Worm (Caenorhabditis elegans) whole organism, L3 larva: ENCODE data around the gene T24C4.2.
A peak's percentile ranks its signal among the peaks of the same experiment; 100 is the strongest.

Experiments used
- R02D3.7 ChIP-seq: fragments of 150-350 bp; optimal IDR thresholded peaks from 2 replicates; lab custom pipeline; 2014; ENCODE audit warnings: missing biosample characterization, missing genetic modification characterization
- ZK546.5 ChIP-seq: sonication (generic microtip); optimal IDR thresholded peaks from 2 replicates; lab custom pipeline; 2017; ENCODE audit warnings: missing biosample characterization, missing genetic modification characterization
- aly-2 ChIP-seq: fragments of 150-350 bp; optimal IDR thresholded peaks from 2 replicates; lab custom pipeline; 2014; ENCODE audit warnings: missing biosample characterization, missing genetic modification characterization
- ama-1 ChIP-seq: fragments of 150-350 bp; optimal IDR thresholded peaks from 2 replicates; lab custom pipeline; 2018
- ceh-16 ChIP-seq: sonication (generic microtip); optimal IDR thresholded peaks from 2 replicates; lab custom pipeline; 2017; ENCODE audit warnings: missing biosample characterization, missing genetic modification characterization
- ceh-28 ChIP-seq: fragments of 150-350 bp; optimal IDR thresholded peaks from 2 replicates; lab custom pipeline; 2014; ENCODE audit warnings: missing biosample characterization, missing genetic modification reagents, missing genetic modification characterization
- ceh-82 ChIP-seq: fragments of 150-350 bp; optimal IDR thresholded peaks from 2 replicates; lab custom pipeline; 2014; ENCODE audit warnings: missing biosample characterization, missing genetic modification characterization
- ceh-9 ChIP-seq: sonication (generic microtip); optimal IDR thresholded peaks from 2 replicates; lab custom pipeline; 2018; ENCODE audit warnings: missing biosample characterization, missing genetic modification characterization
- daf-12 ChIP-seq: fragments of 150-350 bp; optimal IDR thresholded peaks from 2 replicates; lab custom pipeline; 2014; ENCODE audit warnings: missing biosample characterization, missing genetic modification reagents, missing genetic modification characterization
- egl-27 ChIP-seq: sonication (generic microtip); optimal IDR thresholded peaks from 4 replicates; lab custom pipeline; 2017; ENCODE audit warnings: missing biosample characterization, missing genetic modification reagents, missing genetic modification characterization
- egl-5 ChIP-seq: fragments of 150-350 bp; optimal IDR thresholded peaks from 2 replicates; lab custom pipeline; 2017; ENCODE audit warnings: missing biosample characterization, missing genetic modification reagents, missing genetic modification characterization, inconsistent platforms
- elt-1 ChIP-seq: fragments of 150-350 bp; optimal IDR thresholded peaks from 2 replicates; lab custom pipeline; 2014; ENCODE audit warnings: missing biosample characterization, missing genetic modification characterization
- elt-2 ChIP-seq: sonication (generic microtip); optimal IDR thresholded peaks from 2 replicates; lab custom pipeline; 2016; ENCODE audit warnings: missing genetic modification reagents, mild to moderate bottlenecking, missing genetic modification characterization, missing compliant biosample characterization
- elt-3 ChIP-seq, 3 experiments: fragments of 150-350 bp in 1 of 3; sonication (generic microtip) in 2 of 3; optimal IDR thresholded peaks; 2 replicates in 2 of 3; 4 replicates in 1 of 3; lab custom pipeline; 2014 to 2017; ENCODE audit warnings: missing biosample characterization in 3 of 3, missing genetic modification characterization in 3 of 3
- eor-1 ChIP-seq, 2 experiments: fragments of 150-350 bp; optimal IDR thresholded peaks; 2 replicates each; lab custom pipeline; 2014 to 2018; ENCODE audit warnings: missing biosample characterization in 2 of 2, missing genetic modification characterization in 2 of 2
- fkh-10 ChIP-seq: sonication (generic microtip); optimal IDR thresholded peaks from 2 replicates; lab custom pipeline; 2017; ENCODE audit warnings: missing biosample characterization, missing genetic modification reagents, missing genetic modification characterization
- fkh-2 ChIP-seq: fragments of 150-350 bp; optimal IDR thresholded peaks from 2 replicates; lab custom pipeline; 2014; ENCODE audit warnings: missing biosample characterization, missing genetic modification reagents, missing genetic modification characterization
- fos-1 ChIP-seq: fragments of 150-350 bp; optimal IDR thresholded peaks from 2 replicates; lab custom pipeline; 2014; ENCODE audit warnings: missing biosample characterization, missing genetic modification characterization
- hmg-11 ChIP-seq: sonication (generic microtip); optimal IDR thresholded peaks from 2 replicates; lab custom pipeline; 2016; ENCODE audit warnings: missing genetic modification characterization, missing compliant biosample characterization
- jun-1 ChIP-seq: fragments of 150-350 bp; optimal IDR thresholded peaks from 2 replicates; lab custom pipeline; 2014; ENCODE audit warnings: missing biosample characterization, missing genetic modification reagents, missing genetic modification characterization
- lin-15B ChIP-seq: fragments of 150-350 bp; optimal IDR thresholded peaks from 2 replicates; lab custom pipeline; 2014; ENCODE audit warnings: missing biosample characterization, missing genetic modification characterization
- lin-39 ChIP-seq: fragments of 150-350 bp; optimal IDR thresholded peaks from 2 replicates; lab custom pipeline; 2018; ENCODE audit warnings: missing biosample characterization, missing genetic modification reagents, missing genetic modification characterization
- lsy-12 ChIP-seq: sonication (generic microtip); optimal IDR thresholded peaks from 2 replicates; lab custom pipeline; 2016; ENCODE audit warnings: mild to moderate bottlenecking, missing genetic modification characterization, missing compliant biosample characterization
- mdl-1 ChIP-seq: fragments of 150-350 bp; optimal IDR thresholded peaks from 2 replicates; lab custom pipeline; 2014; ENCODE audit warnings: missing biosample characterization, missing genetic modification characterization
- mml-1 ChIP-seq: fragments of 150-350 bp; sonication (generic microtip); optimal IDR thresholded peaks from 3 replicates; lab custom pipeline; 2014; ENCODE audit warnings: missing biosample characterization, missing genetic modification characterization
- nfya-1 ChIP-seq: sonication (generic microtip); optimal IDR thresholded peaks from 2 replicates; lab custom pipeline; 2017; ENCODE audit warnings: missing genetic modification characterization, mild to moderate bottlenecking, missing compliant biosample characterization, antibody characterized with exemption, moderate library complexity; ENCODE audit not compliant: insufficient read depth
- nhr-11 ChIP-seq: fragments of 150-350 bp; optimal IDR thresholded peaks from 2 replicates; lab custom pipeline; 2014; ENCODE audit warnings: missing biosample characterization, missing genetic modification characterization
- nhr-12 ChIP-seq: fragments of 150-350 bp; optimal IDR thresholded peaks from 2 replicates; lab custom pipeline; 2014; ENCODE audit warnings: missing biosample characterization, missing genetic modification characterization
- nhr-23 ChIP-seq: fragments of 150-350 bp; optimal IDR thresholded peaks from 2 replicates; lab custom pipeline; 2014; ENCODE audit warnings: missing biosample characterization, missing genetic modification reagents, missing genetic modification characterization
- nhr-237 ChIP-seq: fragments of 150-350 bp; optimal IDR thresholded peaks from 2 replicates; lab custom pipeline; 2014; ENCODE audit warnings: missing biosample characterization, missing genetic modification characterization
- nhr-25 ChIP-seq: sonication (generic microtip); optimal IDR thresholded peaks from 2 replicates; lab custom pipeline; 2017; ENCODE audit warnings: missing biosample characterization, missing genetic modification characterization
- nhr-28 ChIP-seq: fragments of 150-350 bp; optimal IDR thresholded peaks from 2 replicates; lab custom pipeline; 2014; ENCODE audit warnings: missing biosample characterization, missing genetic modification characterization
- nhr-43 ChIP-seq: sonication (generic microtip); optimal IDR thresholded peaks from 2 replicates; lab custom pipeline; 2016; ENCODE audit warnings: mild to moderate bottlenecking, missing genetic modification characterization, missing compliant biosample characterization; ENCODE audit not compliant: poor library complexity, severe bottlenecking
- nhr-67 ChIP-seq: fragments of 150-350 bp; optimal IDR thresholded peaks from 2 replicates; lab custom pipeline; 2014; ENCODE audit warnings: missing biosample characterization, missing genetic modification characterization
- nhr-76 ChIP-seq: fragments of 150-350 bp; sonication (generic microtip); optimal IDR thresholded peaks from 5 replicates; lab custom pipeline; 2014; ENCODE audit warnings: missing biosample characterization, missing genetic modification characterization
- nhr-77 ChIP-seq: fragments of 150-350 bp; optimal IDR thresholded peaks from 2 replicates; lab custom pipeline; 2014; ENCODE audit warnings: missing biosample characterization, missing genetic modification characterization
- pha-4 ChIP-seq: fragments of 150-350 bp; optimal IDR thresholded peaks from 2 replicates; lab custom pipeline; 2014; ENCODE audit warnings: missing biosample characterization, missing genetic modification reagents, missing genetic modification characterization
- pqm-1 ChIP-seq: fragments of 150-350 bp; optimal IDR thresholded peaks from 2 replicates; lab custom pipeline; 2017; ENCODE audit warnings: missing biosample characterization, missing genetic modification characterization, inconsistent platforms
- sea-2 ChIP-seq: fragments of 150-350 bp; sonication (generic microtip); optimal IDR thresholded peaks from 4 replicates; lab custom pipeline; 2014; ENCODE audit warnings: missing biosample characterization, missing genetic modification reagents, missing genetic modification characterization
- skn-1 ChIP-seq: fragments of 150-350 bp; optimal IDR thresholded peaks from 2 replicates; lab custom pipeline; 2014; ENCODE audit warnings: missing biosample characterization, missing genetic modification characterization
- snpc-4 ChIP-seq: fragments of 150-350 bp; optimal IDR thresholded peaks from 2 replicates; lab custom pipeline; 2014; ENCODE audit warnings: missing biosample characterization, missing genetic modification characterization
- tbx-2 ChIP-seq: sonication (generic microtip); optimal IDR thresholded peaks from 2 replicates; lab custom pipeline; 2016; ENCODE audit warnings: mild to moderate bottlenecking, missing genetic modification characterization, missing compliant biosample characterization
- unc-39 ChIP-seq: sonication (generic microtip); optimal IDR thresholded peaks from 4 replicates; lab custom pipeline; 2017; ENCODE audit warnings: missing biosample characterization, missing genetic modification characterization
- unc-62 ChIP-seq: fragments of 150-350 bp; sonication (generic microtip); optimal IDR thresholded peaks from 4 replicates; lab custom pipeline; 2014; ENCODE audit warnings: missing biosample characterization, missing genetic modification reagents, missing genetic modification characterization
- zag-1 ChIP-seq: fragments of 150-350 bp; optimal IDR thresholded peaks from 2 replicates; lab custom pipeline; 2014; ENCODE audit warnings: missing biosample characterization, missing genetic modification characterization
- ztf-11 ChIP-seq: fragments of 150-350 bp; optimal IDR thresholded peaks from 2 replicates; lab custom pipeline; 2014; ENCODE audit warnings: missing biosample characterization, missing genetic modification characterization
- ztf-4 ChIP-seq: fragments of 150-350 bp; optimal IDR thresholded peaks from 2 replicates; lab custom pipeline; 2014; ENCODE audit warnings: missing biosample characterization, missing genetic modification characterization

The T24C4.2 gene

ce11 chrIII:845485-845884, 24.3 kb downstream of the T24C4.2 start, which contains the start of gene K02F3.2 (continued):
- TF ChIP-seq pqm-1 (tag; lab: Kevin White, UChicago) (peak; percentile 84), skn-1 (no peak), ama-1 (lab: Kevin White, UChicago) (peak; percentile 45)

ce11 chrIII:844577-844976, 25.2 kb downstream of the T24C4.2 start:
- peak; percentile 51 for TF ChIP-seq pha-4 (tag; lab: Kevin White, UChicago)
- no peak for TF ChIP-seq nhr-67 (tag; lab: Kevin White, UChicago)
- TF ChIP-seq, all 47 proteins: peak for 1

ce11 chrIII:843999-844398, 25.8 kb downstream of the T24C4.2 start:
- TF ChIP-seq ceh-82 (tag; lab: Kevin White, UChicago) = no peak
- TF ChIP-seq nhr-76 (tag; lab: Kevin White, UChicago) = no peak
- TF ChIP-seq lsy-12 (tag; lab: Kevin White, UChicago) = no peak
- TF ChIP-seq tbx-2 (tag; lab: Kevin White, UChicago) = no peak
- no peak for TF ChIP-seq fkh-2 (tag; lab: Kevin White, UChicago)
- TF ChIP-seq hmg-11 = no peak
- TF ChIP-seq ceh-28 (tag; lab: Kevin White, UChicago) = no peak
- TF ChIP-seq ceh-16 = no peak
- no peak for TF ChIP-seq nhr-12 (tag; lab: Kevin White, UChicago)
- TF ChIP-seq unc-39 (tag; lab: Kevin White, UChicago) = no peak
- TF ChIP-seq nfya-1 = peak; percentile 57
- peak; percentile 62 for TF ChIP-seq pha-4 (tag; lab: Kevin White, UChicago)
- TF ChIP-seq elt-2 (tag; lab: Kevin White, UChicago) = peak; percentile 16
- no peak for TF ChIP-seq egl-27 (tag; lab: Kevin White, UChicago)
- TF ChIP-seq lin-39 (tag; lab: Kevin White, UChicago) = no peak
- TF ChIP-seq aly-2 = no peak
- no peak for TF ChIP-seq elt-3 (tag; optimal IDR thresholded peaks at IDR 0.05; lab: Kevin White, UChicago)
- no peak for TF ChIP-seq nhr-11
- no peak for TF ChIP-seq ZK546.5
- TF ChIP-seq ceh-9 = no peak
- no peak for TF ChIP-seq nhr-67 (tag; lab: Kevin White, UChicago)
- TF ChIP-seq nhr-25 = no peak
- no peak for TF ChIP-seq daf-12 (tag; lab: Kevin White, UChicago)
- no peak for TF ChIP-seq nhr-23 (tag; lab: Kevin White, UChicago)
- no peak for TF ChIP-seq nhr-77 (tag; lab: Kevin White, UChicago)
- no peak for TF ChIP-seq zag-1
- TF ChIP-seq sea-2 (GFP tag; lab: Kevin White, UChicago) = no peak
- TF ChIP-seq nhr-43 (tag; lab: Kevin White, UChicago) = peak; percentile 43
- TF ChIP-seq fos-1 (tag; lab: Kevin White, UChicago) = no peak
- TF ChIP-seq nhr-28 (tag; lab: Kevin White, UChicago) = no peak
- TF ChIP-seq fkh-10 (GFP tag; lab: Kevin White, UChicago) = no peak
- no peak for TF ChIP-seq mdl-1 (tag; lab: Kevin White, UChicago)
- no peak for TF ChIP-seq elt-1 (tag; lab: Kevin White, UChicago)
- TF ChIP-seq R02D3.7 (tag; lab: Kevin White, UChicago) = no peak
- TF ChIP-seq eor-1 (tag; optimal IDR thresholded peaks at IDR 0.05; lab: Kevin White, UChicago) = no peak
- TF ChIP-seq ztf-11 = no peak
- TF ChIP-seq nhr-237 (tag; lab: Kevin White, UChicago) = no peak
- TF ChIP-seq egl-5 (tag; lab: Kevin White, UChicago) = no peak
- TF ChIP-seq jun-1 (tag; lab: Kevin White, UChicago) = no peak
- peak; percentile 27 for TF ChIP-seq lin-15B (tag; lab: Kevin White, UChicago)
- TF ChIP-seq skn-1 = no peak
- TF ChIP-seq pqm-1 (tag; lab: Kevin White, UChicago) = peak; percentile 37
- TF ChIP-seq ztf-4 (tag; lab: Kevin White, UChicago) = no peak
- TF ChIP-seq mml-1 (tag; lab: Kevin White, UChicago) = peak; percentile 88
- TF ChIP-seq snpc-4 = peak; percentile 24
- no peak for TF ChIP-seq unc-62 (GFP tag; lab: Kevin White, UChicago)
- no peak for TF ChIP-seq ama-1 (lab: Kevin White, UChicago)
- TF ChIP-seq, all 47 proteins: peak for 8
